Fruit fly (Drosophila melanogaster): ENCODE results near the gene CG10859.

CG10859 gene

dm6 chr2L:13398614-13399161, at the start of gene CG10859, which contains the start of gene CG7110:
TSS of gene CG10859 (minus strand) at chr2L:13398664.
TSS of gene CG7110 (plus strand) at chr2L:13398991.
- TF ChIP-seq EcR (GFP tag; optimal IDR thresholded peaks at IDR 0.05) (no peak), psq (optimal IDR thresholded peaks at IDR 0.05) (no peak), usp (GFP tag; optimal IDR thresholded peaks at IDR 0.05) (no peak), pan (optimal IDR thresholded peaks at IDR 0.05) (no peak), CG8478 (optimal IDR thresholded peaks at IDR 0.05) (no peak), Dll (optimal IDR thresholded peaks at IDR 0.05) (no peak)

- no peak for TF ChIP-seq usp (GFP tag; optimal IDR thresholded peaks at IDR 0.05)
- TF ChIP-seq CG8478 (optimal IDR thresholded peaks at IDR 0.05), result no peak
- TF ChIP-seq Dll (optimal IDR thresholded peaks at IDR 0.05), result no peak
- no peak for TF ChIP-seq psq (optimal IDR thresholded peaks at IDR 0.05)
- no peak for TF ChIP-seq pan (optimal IDR thresholded peaks at IDR 0.05)
- no peak for TF ChIP-seq EcR (GFP tag; optimal IDR thresholded peaks at IDR 0.05)
Measured at dm6 chr2L:13445249-13445846, 46.9 kb upstream of the CG10859 start, which contains the start of gene Hacd2. TSS of gene Hacd2 (minus strand) at chr2L:13445651.

dm6 chr2L:13436791-13437190, 38.3 kb upstream of the CG10859 start:
- TF ChIP-seq Dll (optimal IDR thresholded peaks at IDR 0.05), result no peak
- no peak for TF ChIP-seq pan (optimal IDR thresholded peaks at IDR 0.05)
- TF ChIP-seq usp (GFP tag; optimal IDR thresholded peaks at IDR 0.05), result no peak
- no peak for TF ChIP-seq CG8478 (optimal IDR thresholded peaks at IDR 0.05)
- no peak for TF ChIP-seq EcR (GFP tag; optimal IDR thresholded peaks at IDR 0.05)
- TF ChIP-seq psq (optimal IDR thresholded peaks at IDR 0.05), result no peak

- TF ChIP-seq pan (optimal IDR thresholded peaks at IDR 0.05) (no peak), psq (optimal IDR thresholded peaks at IDR 0.05) (no peak), CG8478 (optimal IDR thresholded peaks at IDR 0.05) (no peak), Dll (optimal IDR thresholded peaks at IDR 0.05) (no peak), EcR (GFP tag; optimal IDR thresholded peaks at IDR 0.05) (no peak), usp (GFP tag; optimal IDR thresholded peaks at IDR 0.05) (no peak)
Measured at dm6 chr2L:13434795-13435634, 36.6 kb upstream of the CG10859 start, which contains the start of gene Tehao. TSS of gene Tehao (plus strand) at chr2L:13435622.

- TF ChIP-seq Dll (optimal IDR thresholded peaks at IDR 0.05), result no peak
- TF ChIP-seq EcR (GFP tag; optimal IDR thresholded peaks at IDR 0.05), result no peak
Measured at dm6 chr2L:13430919-13431502, 32.5 kb upstream of the CG10859 start.

dm6 chr2L:13414525-13415481, 16.3 kb upstream of the CG10859 start, which contains the start of the genes CG16956, CG42784 and CG43850:
TSS of gene CG16956 (minus strand) at chr2L:13414575.
TSS of gene CG42784 (plus strand) at chr2L:13415431.
TSS of gene CG43850 (plus strand) at chr2L:13415431.
- TF ChIP-seq usp (GFP tag; optimal IDR thresholded peaks at IDR 0.05), result no peak
- TF ChIP-seq psq (optimal IDR thresholded peaks at IDR 0.05), result no peak
- TF ChIP-seq CG8478 (optimal IDR thresholded peaks at IDR 0.05), result no peak
- no peak for TF ChIP-seq pan (optimal IDR thresholded peaks at IDR 0.05)
- TF ChIP-seq Dll (optimal IDR thresholded peaks at IDR 0.05), result no peak
- TF ChIP-seq EcR (GFP tag; optimal IDR thresholded peaks at IDR 0.05), result no peak

- TF ChIP-seq psq (optimal IDR thresholded peaks at IDR 0.05) (no peak), EcR (GFP tag; optimal IDR thresholded peaks at IDR 0.05) (no peak), pan (optimal IDR thresholded peaks at IDR 0.05) (no peak), usp (GFP tag; optimal IDR thresholded peaks at IDR 0.05) (no peak), Dll (optimal IDR thresholded peaks at IDR 0.05) (no peak), CG8478 (optimal IDR thresholded peaks at IDR 0.05) (no peak)
Measured at dm6 chr2L:13412219-13412618, 13.8 kb upstream of the CG10859 start, which contains the start of gene Flad2. TSS of gene Flad2 (plus strand) at chr2L:13412519.

- TF ChIP-seq CG8478 (optimal IDR thresholded peaks at IDR 0.05), result no peak
- no peak for TF ChIP-seq Dll (optimal IDR thresholded peaks at IDR 0.05)
- TF ChIP-seq EcR (GFP tag; optimal IDR thresholded peaks at IDR 0.05), result no peak
- TF ChIP-seq pan (optimal IDR thresholded peaks at IDR 0.05), result no peak
- no peak for TF ChIP-seq usp (GFP tag; optimal IDR thresholded peaks at IDR 0.05)
- no peak for TF ChIP-seq psq (optimal IDR thresholded peaks at IDR 0.05)
Measured at dm6 chr2L:13411566-13411965, 13.1 kb upstream of the CG10859 start, which contains the start of gene Vm34Ca. TSS of gene Vm34Ca (minus strand) at chr2L:13411631.

dm6 chr2L:13399565-13399964, 1.1 kb upstream of the CG10859 start:
- TF ChIP-seq psq (optimal IDR thresholded peaks at IDR 0.05), result no peak
- no peak for TF ChIP-seq EcR (GFP tag; optimal IDR thresholded peaks at IDR 0.05)
- no peak for TF ChIP-seq Dll (optimal IDR thresholded peaks at IDR 0.05)
- no peak for TF ChIP-seq CG8478 (optimal IDR thresholded peaks at IDR 0.05)
- no peak for TF ChIP-seq pan (optimal IDR thresholded peaks at IDR 0.05)
- TF ChIP-seq usp (GFP tag; optimal IDR thresholded peaks at IDR 0.05), result no peak

- TF ChIP-seq psq (optimal IDR thresholded peaks at IDR 0.05) (no peak), CG8478 (optimal IDR thresholded peaks at IDR 0.05) (no peak), Dll (optimal IDR thresholded peaks at IDR 0.05) (no peak), usp (GFP tag; optimal IDR thresholded peaks at IDR 0.05) (no peak), EcR (GFP tag; optimal IDR thresholded peaks at IDR 0.05) (no peak), pan (optimal IDR thresholded peaks at IDR 0.05) (no peak)
Measured at dm6 chr2L:13397393-13397792, 1.1 kb downstream of the CG10859 start.

All from whole organism.